Worm (Caenorhabditis elegans): ENCODE measurements around the gene osta-3.

DNA sequence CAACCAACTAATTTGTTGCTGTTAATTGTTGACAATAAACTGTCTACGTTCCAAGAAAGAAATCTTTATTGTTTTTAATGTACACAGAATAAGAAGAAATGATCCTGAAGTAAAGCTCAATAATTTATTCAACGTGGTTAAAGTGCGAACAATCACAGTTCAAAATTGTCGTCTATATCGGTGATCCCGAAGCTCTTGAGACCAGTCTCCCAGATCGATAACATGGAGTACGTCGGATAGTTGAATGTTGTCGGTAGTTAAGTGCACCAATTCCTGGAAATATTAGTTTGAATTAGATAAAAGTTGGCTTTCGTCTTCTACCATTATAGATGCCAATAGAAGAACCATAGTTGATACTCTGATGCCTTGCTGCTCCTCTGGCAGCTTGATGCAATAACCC, 3.8 kb downstream of the osta-3 start:
- TF ChIP-seq skn-1 (tag; optimal IDR thresholded peaks at IDR 0.05) = no peak
- TF ChIP-seq sma-9 (GFP tag; optimal IDR thresholded peaks at IDR 0.05) = no peak
- no peak for TF ChIP-seq sma-9 (tag; optimal IDR thresholded peaks at IDR 0.05)
- no peak for TF ChIP-seq lin-39 (tag; optimal IDR thresholded peaks at IDR 0.05)
- no peak for TF ChIP-seq ztf-11 (tag; optimal IDR thresholded peaks at IDR 0.05)
- no peak for TF ChIP-seq ZK546.5 (tag; optimal IDR thresholded peaks at IDR 0.05)
- TF ChIP-seq nhr-23 (tag; optimal IDR thresholded peaks at IDR 0.05) = no peak
- TF ChIP-seq lin-13 (GFP tag; optimal IDR thresholded peaks at IDR 0.05) = no peak
- no peak for TF ChIP-seq lsy-2 (tag; optimal IDR thresholded peaks at IDR 0.05)
- no peak for TF ChIP-seq unc-62 (GFP tag; optimal IDR thresholded peaks at IDR 0.05)
- no peak for TF ChIP-seq R02D3.7 (tag; optimal IDR thresholded peaks at IDR 0.05)
- TF ChIP-seq C34F6.9 (tag; optimal IDR thresholded peaks at IDR 0.05) = no peak
- TF ChIP-seq lin-11 (tag; optimal IDR thresholded peaks at IDR 0.05) = no peak
- no peak for TF ChIP-seq nhr-10 (tag; optimal IDR thresholded peaks at IDR 0.05)
- no peak for TF ChIP-seq unc-39 (tag; optimal IDR thresholded peaks at IDR 0.05)

Measured in whole organism, L2 larva.